Worm (Caenorhabditis elegans): ENCODE measurements around the gene C23H5.8.

The C23H5.8 gene

DNA sequence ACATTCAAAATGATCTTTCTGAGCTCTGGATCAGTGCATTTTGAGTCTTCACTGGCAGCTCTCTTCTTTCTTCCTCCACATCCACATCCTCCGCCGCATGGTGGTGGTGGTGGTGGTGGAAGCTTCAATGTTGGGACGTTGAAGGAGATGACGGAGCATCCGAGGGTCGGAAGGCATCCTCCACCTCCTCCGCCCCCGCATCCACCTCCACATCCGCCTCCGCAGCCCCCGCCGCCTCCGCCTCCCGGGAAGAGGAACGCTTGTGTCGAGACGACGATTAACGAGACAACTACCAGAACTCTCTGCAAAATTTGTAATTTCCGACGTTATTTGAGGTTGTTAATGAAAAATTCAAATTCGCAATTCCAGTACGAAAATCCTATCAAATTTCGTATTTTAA, 14.2 kb upstream of the C23H5.8 start:
- TF ChIP-seq egrh-3 (GFP tag; IDR thresholded peaks at IDR 0.05) (peak; percentile 88), lsy-27 (tag; optimal IDR thresholded peaks at IDR 0.05; ENCODE audit: borderline replicate concordance, insufficient read depth) (no peak), zfh-2 (GFP tag; conservative IDR thresholded peaks at IDR 0.05) (peak; percentile 87), Y79H2A.3 (GFP tag; conservative IDR thresholded peaks at IDR 0.05) (no peak)

ce11 chrIV:2122488-2122887, 9.3 kb upstream of the C23H5.8 start, which contains the start of gene glb-7:
glb-7 (plus strand) TSS chrIV:2122788.
- TF ChIP-seq ceh-40 (GFP tag; IDR thresholded peaks at IDR 0.05) (no peak), B0035.1 (tag; optimal IDR thresholded peaks at IDR 0.05) (no peak), lsy-27 (tag; optimal IDR thresholded peaks at IDR 0.05; ENCODE audit: borderline replicate concordance, insufficient read depth) (no peak), lir-1 (GFP tag; conservative IDR thresholded peaks at IDR 0.05) (no peak), let-526 (GFP tag; IDR thresholded peaks at IDR 0.05) (no peak), ztf-3 (GFP tag; optimal IDR thresholded peaks at IDR 0.05) (no peak), tlf-1 (GFP tag; optimal IDR thresholded peaks at IDR 0.05) (no peak), nfyb-1 (GFP tag; IDR thresholded peaks at IDR 0.05) (no peak), ceh-27 (GFP tag; optimal IDR thresholded peaks at IDR 0.05) (no peak)

ce11 chrIV:2117268-2117667, 4.1 kb upstream of the C23H5.8 start:
- TF ChIP-seq xnd-1 (tag; optimal IDR thresholded peaks at IDR 0.05), result no peak
- TF ChIP-seq hlh-12 (tag; optimal IDR thresholded peaks at IDR 0.05), result no peak
- TF ChIP-seq egl-18 (GFP tag; IDR thresholded peaks at IDR 0.05), result no peak
- no peak for TF ChIP-seq ceh-58 (GFP tag; IDR thresholded peaks at IDR 0.05)
- no peak for TF ChIP-seq tlf-1 (GFP tag; optimal IDR thresholded peaks at IDR 0.05)
- no peak for TF ChIP-seq fkh-3 (tag; optimal IDR thresholded peaks at IDR 0.05)
- TF ChIP-seq unc-130 (GFP tag; optimal IDR thresholded peaks at IDR 0.05), result no peak
- no peak for TF ChIP-seq ztf-3 (GFP tag; optimal IDR thresholded peaks at IDR 0.05)
- TF ChIP-seq T26A5.8 (tag; optimal IDR thresholded peaks at IDR 0.05), result no peak
- no peak for TF ChIP-seq bed-1 (GFP tag; IDR thresholded peaks at IDR 0.05)
- TF ChIP-seq Y56A3A.18 (GFP tag; IDR thresholded peaks at IDR 0.05), result no peak
- no peak for TF ChIP-seq ztf-6 (GFP tag; IDR thresholded peaks at IDR 0.05)
- TF ChIP-seq atf-7 (tag; optimal IDR thresholded peaks at IDR 0.05), result no peak
- TF ChIP-seq Y95B8A.8 (GFP tag; IDR thresholded peaks at IDR 0.05), result no peak
- no peak for TF ChIP-seq dpl-1 (GFP tag; optimal IDR thresholded peaks at IDR 0.05)
- no peak for TF ChIP-seq D2030.7 (GFP tag; IDR thresholded peaks at IDR 0.05)
- no peak for TF ChIP-seq ekl-4 (GFP tag; IDR thresholded peaks at IDR 0.05)
- TF ChIP-seq ztf-26 (tag; optimal IDR thresholded peaks at IDR 0.05), result no peak

DNA sequence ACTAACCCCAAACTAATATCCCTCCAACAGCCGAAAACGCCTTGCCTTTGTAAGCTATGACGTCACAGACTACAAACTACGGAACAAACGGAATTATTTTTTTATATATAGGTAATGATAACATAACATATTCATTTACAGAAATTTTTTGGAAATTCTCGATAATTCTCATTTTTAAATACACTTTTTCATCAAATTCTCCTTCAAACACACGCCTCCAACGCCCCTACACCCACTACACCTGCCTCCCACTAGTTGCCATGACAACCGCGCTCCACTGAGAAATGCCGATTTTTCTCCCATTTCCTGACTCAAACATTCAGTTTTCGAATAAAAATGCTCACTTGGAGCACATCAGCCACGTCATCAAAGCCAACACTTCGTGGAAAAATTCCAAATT, 1.1 kb upstream of the C23H5.8 start, which contains the start of gene xbx-4:
Gene xbx-4, plus strand, starts transcription at position 301 of the 400 bp plus-strand sequence.
- TF ChIP-seq athp-1 (tag; optimal IDR thresholded peaks at IDR 0.05) (no peak), F23B12.7 (tag; optimal IDR thresholded peaks at IDR 0.05; ENCODE audit: insufficient read depth) (no peak), ztf-28 (GFP tag; IDR thresholded peaks at IDR 0.05) (no peak), B0336.3 (GFP tag; IDR thresholded peaks at IDR 0.05) (no peak), hmg-1.2 (GFP tag; IDR thresholded peaks at IDR 0.05) (no peak)

ce11 chrIV:2111300-2111874, 1.8 kb downstream of the C23H5.8 start, which contains the start of gene che-6:
che-6 (minus strand) TSS chrIV:2111408.
- no peak for TF ChIP-seq sdz-38 (tag; optimal IDR thresholded peaks at IDR 0.05)
- no peak for TF ChIP-seq nfya-2 (GFP tag; IDR thresholded peaks at IDR 0.05)
- TF ChIP-seq ZK185.1 (tag; optimal IDR thresholded peaks at IDR 0.05; ENCODE audit: poor library complexity, severe bottlenecking), result no peak
- TF ChIP-seq aptf-2 (GFP tag; conservative IDR thresholded peaks at IDR 0.05), result no peak
- TF ChIP-seq Y79H2A.3 (GFP tag; conservative IDR thresholded peaks at IDR 0.05), result no peak
- TF ChIP-seq C17E4.6 (GFP tag; IDR thresholded peaks at IDR 0.05), result no peak
- peak; percentile 29 for TF ChIP-seq tbp1 (GFP tag; optimal IDR thresholded peaks at IDR 0.05)
- peak; percentile 0 for TF ChIP-seq gei-17 (GFP tag; optimal IDR thresholded peaks at IDR 0.05)
- no peak for TF ChIP-seq T07F8.4 (tag; optimal IDR thresholded peaks at IDR 0.05)
- TF ChIP-seq ceh-79 (tag; optimal IDR thresholded peaks at IDR 0.05), result no peak
- peak; percentile 16 for TF ChIP-seq lin-54 (GFP tag; optimal IDR thresholded peaks at IDR 0.05)
- TF ChIP-seq nhr-80 (tag; optimal IDR thresholded peaks at IDR 0.05), result peak; percentile 37
